Fruit fly (Drosophila melanogaster): ENCODE results near the gene CG5653.

CG5653 gene

DNA sequence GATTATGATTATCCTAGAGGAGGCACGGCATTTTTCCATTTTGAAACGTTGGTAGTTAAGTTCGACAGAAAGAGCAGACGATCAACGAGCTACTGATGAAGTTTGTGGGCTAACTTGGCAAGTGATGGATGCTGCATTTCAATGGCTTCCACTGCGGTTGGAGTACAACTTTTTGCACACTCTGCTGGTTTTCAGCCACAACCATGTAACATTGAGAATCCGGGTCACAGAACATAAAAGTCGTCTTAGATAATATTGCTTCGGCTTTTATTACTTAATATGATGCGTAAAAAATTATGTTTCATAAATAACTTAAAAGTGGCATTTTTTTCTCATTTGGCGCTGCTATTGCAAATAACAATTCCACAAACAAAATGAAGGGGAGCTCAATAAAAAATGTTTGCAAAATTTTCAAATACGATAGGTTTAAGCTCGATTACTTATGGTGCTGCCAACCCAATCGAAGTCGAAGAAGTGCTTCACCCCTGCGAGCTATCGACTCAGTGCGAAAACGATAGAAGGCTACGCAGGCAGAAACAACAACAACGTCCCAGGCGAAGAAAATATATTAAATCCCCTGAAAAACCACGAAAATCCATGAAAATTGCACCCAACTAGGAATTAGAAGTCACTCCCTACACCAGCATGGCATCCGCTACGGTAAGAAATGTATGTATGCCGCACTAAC is at the start of gene CG5653, which contains the start of gene CG5021:
CG5653 (minus strand) TSS at position 51 of the 688 bp plus-strand sequence.
CG5021 (plus strand) TSS at position 506 of the 688 bp plus-strand sequence.
- TF ChIP-seq trem (tag; optimal IDR thresholded peaks at IDR 0.05) (peak; percentile 98), stwl (tag; optimal IDR thresholded peaks at IDR 0.05) (peak; percentile 53), Doc3 (GFP tag; IDR thresholded peaks at IDR 0.05; ENCODE audit: partially characterized antibody) (peak; percentile 21; the same call in 1 of the 3 replicates), CG16813 (GFP tag; IDR thresholded peaks at IDR 0.05; ENCODE audit: partially characterized antibody) (peak; percentile 49; the same call in 1 of the 3 replicates), CG4282 (GFP tag; optimal IDR thresholded peaks at IDR 0.05) (no peak), gce (GFP tag; IDR thresholded peaks at IDR 0.05) (no peak), nom (GFP tag; optimal IDR thresholded peaks at IDR 0.05) (no peak), bbx (GFP tag; IDR thresholded peaks at IDR 0.05; ENCODE audit: partially characterized antibody) (peak; percentile 72), sqz (GFP tag; optimal IDR thresholded peaks at IDR 0.05) (no peak), dpn (GFP tag; optimal IDR thresholded peaks at IDR 0.05) (no peak), NfI (GFP tag; optimal IDR thresholded peaks at IDR 0.05) (no peak), B-H2 (GFP tag; optimal IDR thresholded peaks at IDR 0.05) (no peak), Xrp1 (GFP tag; IDR thresholded peaks at IDR 0.05) (0 out of 2 replicates have a peak, but pooled peaks have one; percentile 8), HLH4C (GFP tag; IDR thresholded peaks at IDR 0.05; ENCODE audit: partially characterized antibody) (peak; percentile 68; the same call in 2 of the 3 replicates), Nf-YA (GFP tag; IDR thresholded peaks at IDR 0.05) (no peak), slbo (GFP tag; IDR thresholded peaks at IDR 0.05) (no peak), ato (GFP tag; IDR thresholded peaks at IDR 0.05; ENCODE audit: partially characterized antibody) (peak; percentile 56), CG15514 (GFP tag; optimal IDR thresholded peaks at IDR 0.05) (peak; percentile 55), Sry-δ (GFP tag; optimal IDR thresholded peaks at IDR 0.05) (peak; percentile 88), amos (GFP tag; IDR thresholded peaks at IDR 0.05; ENCODE audit: partially characterized antibody) (peak; percentile 57; the same call in 1 of the 2 replicates), Opbp (GFP tag; IDR thresholded peaks at IDR 0.05; ENCODE audit: partially characterized antibody) (peak; percentile 63; the same call in 2 of the 3 replicates), MBD-R2 (GFP tag; IDR thresholded peaks at IDR 0.05) (peak; percentile 62; the same call in 1 of the 2 replicates), CG18599 (GFP tag; optimal IDR thresholded peaks at IDR 0.05) (no peak), grn (GFP tag; optimal IDR thresholded peaks at IDR 0.05) (no peak), Abd-B (GFP tag; optimal IDR thresholded peaks at IDR 0.05) (no peak), ham (GFP tag; IDR thresholded peaks at IDR 0.05) (no peak), unc-4 (GFP tag; IDR thresholded peaks at IDR 0.05; ENCODE audit: partially characterized antibody) (peak; percentile 57), Sin3A (optimal IDR thresholded peaks at IDR 0.05) (peak; percentile 32), hb (GFP tag; IDR thresholded peaks at IDR 0.05; ENCODE audit: partially characterized antibody) (peak; percentile 70; the same call in 2 of the 3 replicates), CG6272 (GFP tag; IDR thresholded peaks at IDR 0.05) (no peak), Bgb (GFP tag; IDR thresholded peaks at IDR 0.05; ENCODE audit: partially characterized antibody) (peak; percentile 75; the same call in 1 of the 2 replicates), CG11504 (tag; optimal IDR thresholded peaks at IDR 0.05) (no peak), tin (GFP tag; optimal IDR thresholded peaks at IDR 0.05) (no peak), CG3407 (GFP tag; optimal IDR thresholded peaks at IDR 0.05) (no peak), CG4360 (GFP tag; IDR thresholded peaks at IDR 0.05) (peak; percentile 81), Hr39 (optimal IDR thresholded peaks at IDR 0.05) (no peak), org-1 (GFP tag; optimal IDR thresholded peaks at IDR 0.05) (no peak), CG17361 (GFP tag; IDR thresholded peaks at IDR 0.05) (no peak), CG14441 (GFP tag; IDR thresholded peaks at IDR 0.05) (no peak), zen2 (GFP tag; IDR thresholded peaks at IDR 0.05; ENCODE audit: partially characterized antibody) (peak; percentile 51; the same call in 1 of the 3 replicates), hth (optimal IDR thresholded peaks at IDR 0.05) (no peak), pb (GFP tag; optimal IDR thresholded peaks at IDR 0.05) (no peak), gfzf (GFP tag; optimal IDR thresholded peaks at IDR 0.05) (peak; percentile 27), CG4617 (GFP tag; optimal IDR thresholded peaks at IDR 0.05; ENCODE audit: borderline replicate concordance) (peak; percentile 19), CG6854 (GFP tag; optimal IDR thresholded peaks at IDR 0.05) (no peak), Max (GFP tag; optimal IDR thresholded peaks at IDR 0.05) (no peak), rib (GFP tag; IDR thresholded peaks at IDR 0.05) (peak; percentile 52; the same call in 1 of the 2 replicates), cato (GFP tag; optimal IDR thresholded peaks at IDR 0.05; ENCODE audit: borderline replicate concordance) (no peak), ERR (GFP tag; optimal IDR thresholded peaks at IDR 0.05) (no peak)
